Worm (Caenorhabditis elegans): ENCODE measurements around the gene H40L08.1.

Gene H40L08.1

DNA sequence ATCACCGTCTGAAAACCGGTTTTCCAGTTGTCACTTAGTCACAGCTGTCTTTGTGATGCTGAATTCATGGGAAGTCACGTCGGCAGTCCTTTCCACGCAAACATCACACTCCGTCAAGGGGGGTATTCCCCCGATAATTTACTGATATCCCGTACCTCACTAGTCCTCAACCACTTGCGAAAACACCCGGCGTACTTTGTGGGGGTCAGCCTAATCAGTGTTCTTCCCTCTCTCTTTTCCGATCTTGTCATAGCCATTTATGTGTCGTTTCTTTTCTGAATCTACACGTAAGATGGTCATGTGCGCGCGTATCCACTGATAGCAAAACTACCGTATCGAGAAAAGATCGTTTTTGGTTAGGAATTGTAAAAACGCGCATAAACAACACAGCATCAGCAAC is 4.5 kb downstream of the H40L08.1 start (continued):
- TF ChIP-seq T26A8.4 (GFP tag; IDR thresholded peaks at IDR 0.05) (no peak), nhr-25 (tag; optimal IDR thresholded peaks at IDR 0.05; ENCODE audit: borderline replicate concordance, insufficient read depth) (no peak), snpc-1.2 (GFP tag; IDR thresholded peaks at IDR 0.05) (no peak), F26F4.8 (GFP tag; conservative IDR thresholded peaks at IDR 0.05) (no peak), nhr-42 (GFP tag; IDR thresholded peaks at IDR 0.05) (no peak), ceh-20 (GFP tag; IDR thresholded peaks at IDR 0.05) (no peak), hif-1 (tag; optimal IDR thresholded peaks at IDR 0.05) (peak; percentile 18 to 73), mxl-3 (GFP tag; optimal IDR thresholded peaks at IDR 0.05) (peak; percentile 57), dmd-6 (GFP tag; IDR thresholded peaks at IDR 0.05) (peak; percentile 28), ama-1 (optimal IDR thresholded peaks at IDR 0.05) (no peak), D1046.2 (GFP tag; IDR thresholded peaks at IDR 0.05) (no peak), zfp-2 (tag; optimal IDR thresholded peaks at IDR 0.05) (no peak), gei-8 (GFP tag; optimal IDR thresholded peaks at IDR 0.05) (peak; percentile 10), nhr-76 (tag; optimal IDR thresholded peaks at IDR 0.05) (no peak), attf-4 (tag; optimal IDR thresholded peaks at IDR 0.05) (no peak), php-3 (GFP tag; IDR thresholded peaks at IDR 0.05) (no peak), F49E8.2 (tag; optimal IDR thresholded peaks at IDR 0.05; ENCODE audit: borderline replicate concordance) (no peak), zag-1 (tag; optimal IDR thresholded peaks at IDR 0.05) (no peak), unc-39 (tag; optimal IDR thresholded peaks at IDR 0.05) (no peak), nhr-48 (tag; optimal IDR thresholded peaks at IDR 0.05) (peak; percentile 90), F44E2.7 (GFP tag; IDR thresholded peaks at IDR 0.05) (no peak), nhr-111 (GFP tag; optimal IDR thresholded peaks at IDR 0.05) (no peak), spr-3 (GFP tag; optimal IDR thresholded peaks at IDR 0.05) (no peak), lin-13 (GFP tag; optimal IDR thresholded peaks at IDR 0.05) (no peak), hmg-1.1 (GFP tag; IDR thresholded peaks at IDR 0.05) (no peak), lin-38 (GFP tag; IDR thresholded peaks at IDR 0.05) (no peak), lin-15B (tag; optimal IDR thresholded peaks at IDR 0.05) (no peak), pha-4 (GFP tag; IDR thresholded peaks at IDR 0.05) (no peak), pha-4 (tag; optimal IDR thresholded peaks at IDR 0.05) (no peak), saeg-2 (GFP tag; IDR thresholded peaks at IDR 0.05) (no peak), mxl-2 (GFP tag; conservative IDR thresholded peaks at IDR 0.05) (no peak), Y75B8A.6 (GFP tag; IDR thresholded peaks at IDR 0.05) (no peak), ceh-28 (tag; optimal IDR thresholded peaks at IDR 0.05) (no peak), arid-1 (GFP tag; conservative IDR thresholded peaks at IDR 0.05) (no peak), aly-2 (tag; optimal IDR thresholded peaks at IDR 0.05) (no peak), ZK546.5 (tag; optimal IDR thresholded peaks at IDR 0.05) (no peak), dve-1 (tag; optimal IDR thresholded peaks at IDR 0.05; ENCODE audit: insufficient read depth) (no peak), egl-43 (GFP tag; IDR thresholded peaks at IDR 0.05) (no peak), ces-1 (GFP tag; optimal IDR thresholded peaks at IDR 0.05) (no peak), duxl-1 (tag; optimal IDR thresholded peaks at IDR 0.05; ENCODE audit: poor library complexity) (no peak), lir-3 (tag; optimal IDR thresholded peaks at IDR 0.05) (no peak), ztf-11 (tag; optimal IDR thresholded peaks at IDR 0.05) (no peak), mes-2 (tag; optimal IDR thresholded peaks at IDR 0.05; ENCODE audit: poor library complexity, severe bottlenecking) (no peak), mdl-1 (tag; optimal IDR thresholded peaks at IDR 0.05) (peak; percentile 47 to 56), mdt-29 (GFP tag; IDR thresholded peaks at IDR 0.05) (no peak), nhr-41 (GFP tag; IDR thresholded peaks at IDR 0.05) (no peak), Y5F2A.4 (GFP tag; optimal IDR thresholded peaks at IDR 0.05) (no peak), snpc-4 (tag; optimal IDR thresholded peaks at IDR 0.05) (no peak), lin-29 (GFP tag; IDR thresholded peaks at IDR 0.05) (no peak), ceh-32 (tag; optimal IDR thresholded peaks at IDR 0.05; ENCODE audit: poor library complexity) (no peak), zip-2 (tag; optimal IDR thresholded peaks at IDR 0.05) (no peak), ztf-7 (tag; optimal IDR thresholded peaks at IDR 0.05) (no peak)

Data from whole organism, L4 larva.